Fruit fly (Drosophila melanogaster): Measurements from ENCODE around the gene Drp1.

The Drp1 gene

dm6 chr2L:2552725-2553124 lies 32.5 kb downstream of the Drp1 start, which contains the start of gene CG3515:
Gene CG3515, minus strand, starts transcription at chr2L:2552825.
- TF ChIP-seq CG17801 (GFP tag; optimal IDR thresholded peaks at IDR 0.05; ENCODE audit: partially characterized antibody), result no peak

dm6 chr2L:2542491-2542890 lies 42.7 kb downstream of the Drp1 start:
- TF ChIP-seq CG17801 (GFP tag; optimal IDR thresholded peaks at IDR 0.05; ENCODE audit: partially characterized antibody), result no peak

Data from ovary, adult (tissue).